Fruit fly (Drosophila melanogaster): ENCODE data around the gene nej.

The nej gene

dm6 chrX:9615471-9615870 is 71.4 kb downstream of the nej start (continued):
- no peak for TF ChIP-seq CG5953 (GFP tag; IDR thresholded peaks at IDR 0.05)
- no peak for TF ChIP-seq chm (GFP tag; IDR thresholded peaks at IDR 0.05)
- TF ChIP-seq hbn (GFP tag; IDR thresholded peaks at IDR 0.05; ENCODE audit: partially characterized antibody) = no peak
- TF ChIP-seq CG13287 (GFP tag; IDR thresholded peaks at IDR 0.05; ENCODE audit: partially characterized antibody) = no peak
- no peak for TF ChIP-seq chn (GFP tag; optimal IDR thresholded peaks at IDR 0.05)
- no peak for TF ChIP-seq CG1647 (GFP tag; optimal IDR thresholded peaks at IDR 0.05)
- TF ChIP-seq ems (GFP tag; optimal IDR thresholded peaks at IDR 0.05) = no peak
- TF ChIP-seq danr (GFP tag; IDR thresholded peaks at IDR 0.05) = 0 out of 2 replicates have a peak, but pooled peaks have one; percentile 17
- TF ChIP-seq inv (GFP tag; IDR thresholded peaks at IDR 0.05; ENCODE audit: partially characterized antibody) = no peak
- TF ChIP-seq sob (GFP tag; IDR thresholded peaks at IDR 0.05) = no peak
- TF ChIP-seq luna (GFP tag; optimal IDR thresholded peaks at IDR 0.05) = no peak
- no peak for TF ChIP-seq Bteb2 (GFP tag; optimal IDR thresholded peaks at IDR 0.05)
- TF ChIP-seq pho (GFP tag; optimal IDR thresholded peaks at IDR 0.05) = no peak
- TF ChIP-seq Dfd (GFP tag; optimal IDR thresholded peaks at IDR 0.05) = no peak
- TF ChIP-seq CG32532 (GFP tag; IDR thresholded peaks at IDR 0.05) = no peak
- TF ChIP-seq tap (tag; optimal IDR thresholded peaks at IDR 0.05) = no peak
- no peak for TF ChIP-seq ci (GFP tag; IDR thresholded peaks at IDR 0.05)
- no peak for TF ChIP-seq CG17186 (GFP tag; optimal IDR thresholded peaks at IDR 0.05)
- no peak for TF ChIP-seq Opbp (GFP tag; IDR thresholded peaks at IDR 0.05; ENCODE audit: partially characterized antibody)
- no peak for TF ChIP-seq eyg (GFP tag; optimal IDR thresholded peaks at IDR 0.05)
- no peak for TF ChIP-seq CG14667 (GFP tag; IDR thresholded peaks at IDR 0.05)
- TF ChIP-seq CG11085 (GFP tag; IDR thresholded peaks at IDR 0.05) = no peak
- TF ChIP-seq CG12391 (tag; optimal IDR thresholded peaks at IDR 0.05) = peak; percentile 39
- TF ChIP-seq CG1792 (GFP tag; optimal IDR thresholded peaks at IDR 0.05) = no peak
- no peak for TF ChIP-seq hkb (optimal IDR thresholded peaks at IDR 0.05)
- TF ChIP-seq hkb (GFP tag; IDR thresholded peaks at IDR 0.05) = no peak
- TF ChIP-seq br (optimal IDR thresholded peaks at IDR 0.05) = no peak
- TF ChIP-seq CG3163 (GFP tag; optimal IDR thresholded peaks at IDR 0.05) = no peak
- TF ChIP-seq Optix (GFP tag; IDR thresholded peaks at IDR 0.05) = no peak
- TF ChIP-seq CG8924 (tag; optimal IDR thresholded peaks at IDR 0.05) = peak; percentile 30
- no peak for TF ChIP-seq dysf (GFP tag; IDR thresholded peaks at IDR 0.05)
- TF ChIP-seq Oaz (GFP tag; IDR thresholded peaks at IDR 0.05) = no peak
- TF ChIP-seq CG10366 (GFP tag; IDR thresholded peaks at IDR 0.05) = no peak
- no peak for TF ChIP-seq CG9437 (GFP tag; optimal IDR thresholded peaks at IDR 0.05)
- TF ChIP-seq bab2 (GFP tag; optimal IDR thresholded peaks at IDR 0.05) = no peak
- TF ChIP-seq toy (GFP tag; IDR thresholded peaks at IDR 0.05) = no peak
- no peak for TF ChIP-seq slbo (GFP tag; IDR thresholded peaks at IDR 0.05)
- peak; percentile 49 for TF ChIP-seq CG9727 (GFP tag; optimal IDR thresholded peaks at IDR 0.05)
- TF ChIP-seq Hr51 (GFP tag; optimal IDR thresholded peaks at IDR 0.05) = peak in 1 of 2 experiments; percentile 37
- no peak for TF ChIP-seq CG15479 (GFP tag; optimal IDR thresholded peaks at IDR 0.05)
- TF ChIP-seq HmgD (GFP tag; optimal IDR thresholded peaks at IDR 0.05) = no peak
- no peak for TF ChIP-seq Myb (GFP tag; optimal IDR thresholded peaks at IDR 0.05)
- TF ChIP-seq CG16813 (GFP tag; IDR thresholded peaks at IDR 0.05; ENCODE audit: partially characterized antibody) = no peak
- peak; percentile 47 for TF ChIP-seq CG8388 (GFP tag; optimal IDR thresholded peaks at IDR 0.05)
- no peak for TF ChIP-seq CG5245 (GFP tag; optimal IDR thresholded peaks at IDR 0.05)
- TF ChIP-seq kni (GFP tag; optimal IDR thresholded peaks at IDR 0.05) = no peak
- TF ChIP-seq crp (GFP tag; optimal IDR thresholded peaks at IDR 0.05) = peak in 1 of 2 experiments; percentile 28
- TF ChIP-seq CG34224 (GFP tag; IDR thresholded peaks at IDR 0.05; ENCODE audit: partially characterized antibody) = no peak
- TF ChIP-seq gsb-n (tag; optimal IDR thresholded peaks at IDR 0.05) = no peak
- no peak for TF ChIP-seq knrl (GFP tag; IDR thresholded peaks at IDR 0.05; ENCODE audit: partially characterized antibody)
- TF ChIP-seq CG3847 (GFP tag; IDR thresholded peaks at IDR 0.05) = no peak
- no peak for TF ChIP-seq otp (GFP tag; IDR thresholded peaks at IDR 0.05)
- TF ChIP-seq dmrt11E (tag; optimal IDR thresholded peaks at IDR 0.05) = peak; percentile 49

All from whole organism, embryonic.